Fruit fly (Drosophila melanogaster) Kc167 (cell line): ENCODE results near the gene enc.

Source experiments
- Myc ChIP-seq: fragments of >200 bp; optimal IDR thresholded peaks from 2 replicates; lab custom pipeline; 2017; ENCODE audit warnings: missing external identifiers
- Sin3A ChIP-seq: fragments of >200 bp; optimal IDR thresholded peaks from 2 replicates; lab custom pipeline; 2018; ENCODE audit warnings: missing external identifiers
- h ChIP-seq: fragments of >200 bp; optimal IDR thresholded peaks from 3 replicates; lab custom pipeline; 2018; ENCODE audit warnings: missing external identifiers
- insv ChIP-seq: fragments of >200 bp; optimal IDR thresholded peaks from 3 replicates; lab custom pipeline; 2018; ENCODE audit warnings: missing external identifiers
- psq ChIP-seq: fragments of >200 bp; optimal IDR thresholded peaks from 2 replicates; lab custom pipeline; 2017; ENCODE audit warnings: missing external identifiers
- ttk ChIP-seq: sonication (Bioruptor generic); optimal IDR thresholded peaks from 2 replicates; lab custom pipeline; 2017; ENCODE audit warnings: missing external identifiers

The enc gene

dm6 chr3L:3801813-3802212 is 16.7 kb upstream of the enc start:
- no peak for TF ChIP-seq Myc
- TF ChIP-seq insv (lab: Kevin White, UChicago), result no peak
- no peak for TF ChIP-seq psq (lab: Kevin White, UChicago)
- TF ChIP-seq ttk (lab: Kevin White, UChicago), result no peak
- TF ChIP-seq h (lab: Kevin White, UChicago), result no peak
- TF ChIP-seq Sin3A (lab: Kevin White, UChicago), result no peak

- TF ChIP-seq Sin3A (lab: Kevin White, UChicago), result no peak
- no peak for TF ChIP-seq h (lab: Kevin White, UChicago)
These were observed 15.8 kb upstream of the enc start for dm6 chr3L:3802677-3803076.

DNA sequence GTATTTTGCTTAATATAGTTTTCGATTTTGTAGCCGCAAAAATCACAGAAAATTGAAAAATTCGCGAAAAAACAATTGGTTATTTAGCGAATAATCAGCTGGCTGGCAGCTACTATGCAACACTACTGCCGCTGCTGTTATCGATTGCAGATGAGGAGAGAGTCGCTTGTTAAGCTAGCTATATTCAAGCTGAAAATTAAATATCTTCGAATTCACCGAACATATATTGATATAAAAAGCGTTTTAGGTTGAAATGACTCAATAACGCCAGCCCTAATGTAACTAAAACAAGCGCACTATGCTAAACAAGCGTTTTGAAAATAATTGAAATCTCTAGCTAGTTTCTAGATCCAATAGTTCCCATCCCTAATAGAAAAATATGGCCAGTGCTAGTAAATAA is 12.1 kb upstream of the enc start, which contains the start of the genes CG32264, ntc and IntS10:
Gene CG32264, minus strand, starts transcription at position 130 of the 400 bp plus-strand sequence.
Gene ntc, minus strand, starts transcription at position 130 of the 400 bp plus-strand sequence.
Gene IntS10, plus strand, starts transcription at position 381 of the 400 bp plus-strand sequence.
- TF ChIP-seq insv (lab: Kevin White, UChicago) (no peak), psq (lab: Kevin White, UChicago) (no peak), h (lab: Kevin White, UChicago) (no peak), Sin3A (lab: Kevin White, UChicago) (no peak), ttk (lab: Kevin White, UChicago) (no peak), Myc (no peak)

dm6 chr3L:3809943-3810342 is 8.5 kb upstream of the enc start, which contains the start of gene CG32262:
Gene CG32262, minus strand, starts transcription at chr3L:3810196.
- TF ChIP-seq psq (lab: Kevin White, UChicago), result no peak
- TF ChIP-seq h (lab: Kevin White, UChicago), result no peak
- no peak for TF ChIP-seq Myc
- TF ChIP-seq ttk (lab: Kevin White, UChicago), result no peak
- no peak for TF ChIP-seq Sin3A (lab: Kevin White, UChicago)
- no peak for TF ChIP-seq insv (lab: Kevin White, UChicago)

DNA sequence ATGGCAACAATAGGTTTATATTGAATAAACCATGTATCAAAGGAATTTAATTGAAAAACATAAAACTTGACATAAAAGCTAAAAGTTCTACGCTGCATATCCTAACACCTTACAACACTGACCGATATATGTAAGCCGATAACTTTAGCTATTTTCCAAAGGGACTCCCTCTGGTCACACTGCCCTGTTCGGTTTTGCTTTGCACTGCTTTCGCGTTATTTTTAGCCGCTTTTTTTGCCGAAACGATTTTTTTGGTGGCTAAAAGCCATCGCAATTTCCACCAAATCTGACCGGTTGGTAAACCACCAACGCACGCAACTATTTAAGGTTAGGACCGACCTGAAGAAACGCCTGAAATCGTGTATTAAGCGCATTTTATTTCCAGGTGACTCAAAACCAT is 7.4 kb upstream of the enc start, which contains the start of the genes CG32263 and PIG-B:
Gene CG32263, minus strand, starts transcription at position 26 of the 400 bp plus-strand sequence.
Gene PIG-B, plus strand, starts transcription at position 175 of the 400 bp plus-strand sequence.
- TF ChIP-seq psq (lab: Kevin White, UChicago) (peak; percentile 2), insv (lab: Kevin White, UChicago) (no peak)

dm6 chr3L:3814010-3814833 is 4.3 kb upstream of the enc start, which contains the start of gene Scsalpha1:
Gene Scsalpha1, plus strand, starts transcription at chr3L:3814211.
- TF ChIP-seq insv (lab: Kevin White, UChicago), result no peak
- no peak for TF ChIP-seq psq (lab: Kevin White, UChicago)
- TF ChIP-seq h (lab: Kevin White, UChicago), result no peak

DNA sequence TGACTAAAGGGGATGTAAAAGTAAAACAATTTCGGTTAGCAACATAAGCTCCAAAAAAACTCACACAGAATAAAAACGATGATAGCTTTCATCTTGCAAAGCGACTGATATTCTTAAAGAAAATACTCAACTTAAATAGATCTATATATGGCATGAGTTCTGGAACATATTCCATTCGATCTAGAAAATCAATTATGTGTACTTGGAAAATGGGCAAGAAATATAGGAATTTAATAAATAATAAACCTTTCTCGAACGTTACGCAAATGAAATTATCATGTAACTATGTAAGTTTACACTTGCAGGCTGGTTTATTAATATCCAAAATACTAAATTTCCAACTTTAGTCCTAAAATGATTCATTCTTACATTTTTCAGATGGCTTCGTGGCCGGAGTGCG is 2.2 kb upstream of the enc start, which contains the start of gene Acp63F:
Gene Acp63F, minus strand, starts transcription at position 101 of the 400 bp plus-strand sequence.
- TF ChIP-seq psq (lab: Kevin White, UChicago), result no peak
- no peak for TF ChIP-seq Sin3A (lab: Kevin White, UChicago)
- no peak for TF ChIP-seq ttk (lab: Kevin White, UChicago)
- TF ChIP-seq h (lab: Kevin White, UChicago), result no peak
- TF ChIP-seq Myc, result no peak
- TF ChIP-seq insv (lab: Kevin White, UChicago), result no peak

DNA sequence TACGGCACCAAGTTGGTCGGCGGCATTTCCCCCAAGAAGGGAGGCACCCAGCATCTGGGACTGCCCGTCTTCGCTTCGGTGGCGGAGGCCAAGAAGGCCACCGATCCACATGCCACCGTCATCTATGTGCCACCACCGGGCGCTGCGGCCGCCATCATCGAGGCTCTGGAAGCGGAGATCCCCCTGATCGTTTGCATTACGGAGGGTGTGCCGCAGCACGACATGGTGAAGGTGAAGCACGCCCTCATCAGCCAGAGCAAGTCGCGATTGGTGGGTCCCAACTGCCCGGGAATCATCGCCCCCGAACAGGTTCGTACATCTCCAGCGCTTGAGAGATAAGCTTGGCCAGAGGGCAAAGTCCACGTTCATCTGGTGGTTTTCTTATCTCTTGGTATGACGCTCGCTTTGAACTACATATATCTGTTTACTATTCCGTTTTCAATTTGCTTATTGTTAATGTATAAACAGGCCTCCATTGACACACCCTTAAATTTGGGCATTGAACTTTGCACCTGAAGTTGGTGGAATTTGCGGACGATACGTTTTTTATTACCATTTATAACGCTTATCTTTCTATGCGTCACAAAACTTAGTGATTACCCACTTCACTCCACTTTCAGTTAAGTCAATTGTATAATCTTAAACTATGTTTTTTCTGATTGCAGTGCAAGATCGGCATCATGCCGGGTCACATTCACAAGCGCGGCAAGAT is 1.6 kb upstream of the enc start:
- TF ChIP-seq psq (lab: Kevin White, UChicago), result no peak
- no peak for TF ChIP-seq Sin3A (lab: Kevin White, UChicago)
- TF ChIP-seq insv (lab: Kevin White, UChicago), result no peak
- TF ChIP-seq ttk (lab: Kevin White, UChicago), result no peak
- no peak for TF ChIP-seq h (lab: Kevin White, UChicago)
- no peak for TF ChIP-seq Myc

dm6 chr3L:3824790-3825484 is 6.5 kb downstream of the enc start, which contains the start of gene Rdh:
Gene Rdh, plus strand, starts transcription at chr3L:3825449.
- TF ChIP-seq psq (lab: Kevin White, UChicago) (no peak), Sin3A (lab: Kevin White, UChicago) (no peak), ttk (lab: Kevin White, UChicago) (no peak), insv (lab: Kevin White, UChicago) (no peak), Myc (no peak), h (lab: Kevin White, UChicago) (no peak)

DNA sequence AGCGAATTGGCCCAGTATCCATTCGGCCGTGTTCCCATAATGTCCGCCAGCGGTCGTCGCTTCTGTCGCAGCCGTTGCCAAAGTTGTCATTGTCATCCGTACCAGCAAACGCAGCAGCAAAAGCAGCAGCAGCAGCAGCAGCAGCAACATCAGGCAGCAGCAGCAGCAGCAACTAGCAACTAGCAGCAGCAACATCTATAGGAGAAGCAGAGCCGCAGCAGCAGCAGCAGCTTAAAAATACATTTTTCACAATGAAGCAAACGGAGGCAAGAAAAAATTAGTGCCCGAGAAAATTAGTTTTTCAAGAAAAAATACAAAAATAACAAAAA is 7.0 kb downstream of the enc start:
- TF ChIP-seq psq (lab: Kevin White, UChicago) (no peak), insv (lab: Kevin White, UChicago) (no peak), h (lab: Kevin White, UChicago) (no peak), Sin3A (lab: Kevin White, UChicago) (no peak), ttk (lab: Kevin White, UChicago) (no peak), Myc (no peak)

DNA sequence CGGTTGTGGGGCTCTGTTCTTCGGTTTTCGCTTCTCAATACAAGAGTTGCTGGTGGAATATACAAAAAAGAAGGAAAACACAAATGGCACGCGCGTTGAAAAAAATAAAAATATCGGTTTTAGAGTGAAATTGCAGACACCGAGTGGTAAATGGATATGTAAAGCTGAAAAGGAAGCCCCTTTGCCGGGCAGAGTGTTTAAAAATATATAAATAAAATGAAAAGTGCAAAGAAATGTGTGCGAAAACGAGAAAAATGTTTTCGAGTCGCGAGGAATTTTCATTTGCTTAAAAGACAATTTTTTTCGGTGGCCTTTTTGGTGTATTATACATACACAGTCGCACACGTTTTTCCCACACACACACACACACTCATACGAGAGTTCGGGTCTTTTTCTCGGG is 7.4 kb downstream of the enc start:
- TF ChIP-seq Myc, result no peak
- TF ChIP-seq h (lab: Kevin White, UChicago), result no peak
- no peak for TF ChIP-seq psq (lab: Kevin White, UChicago)
- TF ChIP-seq ttk (lab: Kevin White, UChicago), result no peak
- no peak for TF ChIP-seq Sin3A (lab: Kevin White, UChicago)
- TF ChIP-seq insv (lab: Kevin White, UChicago), result no peak
